Worm (Caenorhabditis elegans) whole organism, late embryonic: ENCODE measurements around the gene srx-134.

Experiments used
- ama-1 ChIP-seq: fragments of 150-350 bp; optimal IDR thresholded peaks from 2 replicates; lab custom pipeline; 2014
- nhr-11 ChIP-seq: fragments of 150-350 bp; optimal IDR thresholded peaks from 2 replicates; lab custom pipeline; 2014; ENCODE audit warnings: missing biosample characterization, missing genetic modification characterization
- pag-3 ChIP-seq: sonication (generic microtip); optimal IDR thresholded peaks from 2 replicates; lab custom pipeline; 2016; ENCODE audit warnings: missing compliant biosample characterization, missing genetic modification characterization, borderline replicate concordance
- pros-1 ChIP-seq: fragments of 150-350 bp; optimal IDR thresholded peaks from 2 replicates; lab custom pipeline; 2014; ENCODE audit warnings: missing biosample characterization, missing genetic modification reagents, missing genetic modification characterization
- ref-2 ChIP-seq: sonication (generic microtip); optimal IDR thresholded peaks from 2 replicates; lab custom pipeline; 2016; ENCODE audit warnings: missing genetic modification characterization, missing compliant biosample characterization
- unc-55 ChIP-seq: sonication (generic microtip); optimal IDR thresholded peaks from 2 replicates; lab custom pipeline; 2017; ENCODE audit warnings: missing biosample characterization, missing genetic modification reagents, missing genetic modification characterization

DNA sequence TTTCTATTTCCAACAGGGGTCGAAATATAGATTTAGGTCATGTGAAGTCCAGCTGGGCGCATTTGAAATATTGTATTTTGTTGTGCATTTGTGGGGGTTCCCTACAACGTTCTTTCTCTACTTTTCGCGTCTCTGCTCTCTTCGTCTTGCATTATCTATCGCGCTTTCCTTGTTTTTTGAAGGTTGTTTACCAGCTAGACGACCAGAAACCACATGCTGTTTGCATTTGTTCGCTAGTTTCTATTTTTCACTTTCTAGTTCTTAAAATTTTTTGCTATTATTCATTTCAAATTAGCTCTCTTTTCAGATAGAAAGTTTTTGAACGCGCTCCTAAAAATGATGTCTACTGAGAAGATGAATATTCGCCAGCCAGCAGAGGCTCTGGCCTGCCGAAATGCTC, 16.8 kb downstream of the srx-134 start, which contains the start of gene F55B12.10:
- no peak for TF ChIP-seq nhr-11 (tag; lab: Kevin White, UChicago)
- no peak for TF ChIP-seq ref-2
- no peak for TF ChIP-seq pag-3 (tag; lab: Kevin White, UChicago)
- no peak for TF ChIP-seq ama-1 (lab: Kevin White, UChicago)
- no peak for TF ChIP-seq pros-1 (tag; lab: Kevin White, UChicago)
- TF ChIP-seq unc-55 (GFP tag; lab: Kevin White, UChicago), result no peak
